Worm (Caenorhabditis elegans) whole organism, mixed stage, embryonic: ENCODE results near the gene C55C3.4.

ENCODE experiments used
- M03D4.4 ChIP-seq: sonication (generic microtip); optimal IDR thresholded peaks from 2 replicates; lab custom pipeline; 2017; ENCODE audit warnings: mild to moderate bottlenecking, missing genetic modification characterization, missing compliant biosample characterization
- ces-1 ChIP-seq: fragments of 150-350 bp; optimal IDR thresholded peaks from 2 replicates; lab custom pipeline; 2014; ENCODE audit warnings: missing biosample characterization, missing genetic modification reagents, missing genetic modification characterization
- elt-1 ChIP-seq: sonication (generic microtip); optimal IDR thresholded peaks from 2 replicates; lab custom pipeline; 2017; ENCODE audit warnings: missing genetic modification characterization, mild to moderate bottlenecking, missing compliant biosample characterization, antibody characterized with exemption, moderate library complexity, borderline replicate concordance; ENCODE audit not compliant: insufficient read depth
- mep-1 ChIP-seq: fragments of 150-350 bp; optimal IDR thresholded peaks from 2 replicates; lab custom pipeline; 2017; ENCODE audit warnings: missing biosample characterization, missing genetic modification reagents, missing genetic modification characterization, inconsistent platforms
- nhr-2 ChIP-seq: fragments of 150-350 bp; optimal IDR thresholded peaks from 2 replicates; lab custom pipeline; 2014; ENCODE audit warnings: missing biosample characterization, missing genetic modification characterization
- pha-4 ChIP-seq: fragments of 150-350 bp; optimal IDR thresholded peaks from 2 replicates; lab custom pipeline; 2018; ENCODE audit warnings: missing biosample characterization, missing genetic modification reagents, missing genetic modification characterization
- snpc-4 ChIP-seq: fragments of 150-350 bp; optimal IDR thresholded peaks from 2 replicates; lab custom pipeline; 2014; ENCODE audit warnings: missing biosample characterization, missing genetic modification characterization
- unc-62 ChIP-seq: fragments of 150-350 bp; optimal IDR thresholded peaks from 2 replicates; lab custom pipeline; 2014; ENCODE audit warnings: missing biosample characterization, missing genetic modification reagents, missing genetic modification characterization
- ztf-11 ChIP-seq: fragments of 150-350 bp; optimal IDR thresholded peaks from 2 replicates; lab custom pipeline; 2014; ENCODE audit warnings: missing biosample characterization, missing genetic modification characterization

DNA sequence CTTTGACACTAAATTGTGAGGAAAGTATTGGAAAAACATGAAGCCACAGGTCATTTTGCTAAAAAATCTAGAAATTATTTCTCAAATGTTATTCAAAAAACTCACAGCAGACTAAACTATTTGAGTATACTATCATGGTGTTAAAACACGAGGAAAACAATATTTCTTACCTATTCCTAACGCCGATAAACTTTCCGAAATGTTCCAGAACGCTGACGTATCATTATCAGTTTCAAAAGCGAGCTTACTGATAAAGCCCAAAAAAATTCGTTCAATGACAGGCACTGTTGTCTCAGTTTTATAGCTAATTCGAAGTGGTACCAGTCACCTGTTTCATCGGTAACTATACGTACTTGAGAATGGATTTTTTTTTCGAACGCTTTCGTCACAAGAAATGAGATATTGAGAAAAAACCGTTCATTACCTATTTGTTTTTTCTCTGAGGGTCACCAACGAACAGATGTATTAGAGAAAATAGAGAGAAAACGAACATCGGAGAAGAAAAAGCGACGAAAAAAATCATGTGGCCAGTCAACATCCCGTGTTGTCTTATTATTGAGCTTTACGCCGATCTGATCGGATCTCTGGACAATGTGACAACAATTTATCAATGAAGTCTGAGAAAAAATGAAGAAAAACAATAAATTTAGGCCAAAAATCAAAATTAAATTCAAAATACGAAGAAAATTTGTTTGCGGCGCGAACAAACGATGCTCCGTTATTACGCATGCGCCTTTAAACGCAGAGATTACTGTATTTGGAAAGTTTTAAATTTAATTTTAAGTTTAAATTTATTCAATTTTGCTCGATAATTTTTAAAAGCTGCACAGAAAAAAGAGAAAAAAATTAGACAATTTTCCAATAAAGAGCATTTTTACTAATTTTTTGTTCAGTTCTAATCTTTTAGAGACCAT is 11.6 kb downstream of the C55C3.4 start:
- TF ChIP-seq ztf-11 (no peak), unc-62 (GFP tag; lab: Kevin White, UChicago) (no peak), snpc-4 (tag; lab: Kevin White, UChicago) (no peak), M03D4.4 (no peak), pha-4 (tag; lab: Kevin White, UChicago) (no peak), nhr-2 (no peak), ces-1 (GFP tag; lab: Kevin White, UChicago) (no peak), elt-1 (tag; lab: Kevin White, UChicago) (no peak), mep-1 (no peak)
